Fruit fly (Drosophila melanogaster) whole organism, embryonic: ENCODE data around the gene kdn.
A peak's percentile ranks its signal among the peaks of the same experiment; 100 is the strongest.

Experiments
- Ada2b ChIP-seq: fragments of 200-800 bp; sonication (Bioruptor generic); IDR thresholded peaks from 2 replicates; pipeline ENCODE4 v1.3.6; 2022; ENCODE audit warnings: missing biosample characterization, missing genetic modification characterization
- CG10274 ChIP-seq: fragments of 200-800 bp; sonication (Bioruptor generic); optimal IDR thresholded peaks from 3 replicates; lab custom pipeline; 2017; ENCODE audit warnings: missing biosample characterization, mild to moderate bottlenecking, missing genetic modification characterization
- CG10462 ChIP-seq: fragments of 200-800 bp; sonication (Bioruptor generic); optimal IDR thresholded peaks from 2 replicates; lab custom pipeline; 2016; ENCODE audit warnings: missing biosample characterization, missing genetic modification characterization
- CG10959 ChIP-seq: fragments of 200-800 bp; sonication (Bioruptor generic); IDR thresholded peaks from 2 replicates; pipeline ENCODE4 v1.3.6; 2022; ENCODE audit warnings: missing biosample characterization, missing genetic modification characterization
- CG11696 ChIP-seq: fragments of 200-800 bp; sonication (Bioruptor generic); IDR thresholded peaks from 2 replicates; pipeline ENCODE4 v1.3.6; 2022; ENCODE audit warnings: missing biosample characterization, missing genetic modification characterization
- CG13775 ChIP-seq: fragments of 200-800 bp; sonication (Bioruptor generic); optimal IDR thresholded peaks from 3 replicates; lab custom pipeline; 2017; ENCODE audit warnings: missing biosample characterization, mild to moderate bottlenecking, missing genetic modification characterization
- CG13894 ChIP-seq: fragments of 200-800 bp; sonication (Bioruptor generic); optimal IDR thresholded peaks from 3 replicates; lab custom pipeline; 2018; ENCODE audit warnings: missing biosample characterization, mild to moderate bottlenecking, missing genetic modification characterization, moderate library complexity
- CG14441 ChIP-seq: fragments of 200-800 bp; sonication (Bioruptor generic); IDR thresholded peaks from 2 replicates; pipeline ENCODE4 v1.3.6; 2022; ENCODE audit warnings: missing biosample characterization, missing genetic modification characterization
- CG14710 ChIP-seq: fragments of 200-800 bp; sonication (Bioruptor generic); optimal IDR thresholded peaks from 3 replicates; lab custom pipeline; 2019; ENCODE audit warnings: missing biosample characterization, mild to moderate bottlenecking, missing genetic modification characterization, moderate library complexity
- CG14860 ChIP-seq: fragments of 200-800 bp; sonication (Bioruptor generic); IDR thresholded peaks from 3 replicates; pipeline ENCODE4 v1.3.6; 2022; ENCODE audit warnings: missing biosample characterization, missing genetic modification characterization; ENCODE audit not compliant: partially characterized antibody
- CG17359 ChIP-seq: fragments of 200-800 bp; sonication (Bioruptor generic); optimal IDR thresholded peaks from 3 replicates; lab custom pipeline; 2018; ENCODE audit warnings: missing biosample characterization, mild to moderate bottlenecking, missing genetic modification characterization, moderate library complexity
- CG18262 ChIP-seq: fragments of 200-800 bp; optimal IDR thresholded peaks from 3 replicates; lab custom pipeline; 2019; ENCODE audit warnings: missing biosample characterization, mild to moderate bottlenecking, missing genetic modification characterization, moderate library complexity
- CG18476 ChIP-seq: fragments of 200-800 bp; sonication (Bioruptor generic); optimal IDR thresholded peaks from 2 replicates; lab custom pipeline; 2016; ENCODE audit warnings: missing biosample characterization, mild to moderate bottlenecking, missing genetic modification characterization
- CG2129 ChIP-seq: fragments of 200-800 bp; sonication (Bioruptor generic); IDR thresholded peaks from 2 replicates; pipeline ENCODE4 v1.3.6; 2022; ENCODE audit warnings: missing biosample characterization, missing genetic modification characterization; ENCODE audit not compliant: partially characterized antibody
- CG2875 ChIP-seq: fragments of 200-800 bp; sonication (Bioruptor generic); optimal IDR thresholded peaks from 2 replicates; lab custom pipeline; 2017; ENCODE audit warnings: missing biosample characterization, mild to moderate bottlenecking, missing genetic modification characterization, missing genetic modification reagents
- CG30403 ChIP-seq: fragments of 200-800 bp; sonication (Bioruptor generic); optimal IDR thresholded peaks from 3 replicates; lab custom pipeline; 2016; ENCODE audit warnings: missing biosample characterization, missing genetic modification characterization
- CG3726 ChIP-seq: fragments of 200-800 bp; sonication (Bioruptor generic); IDR thresholded peaks from 3 replicates; pipeline ENCODE4, ENCODE4 v1.3.6; 2022; ENCODE audit warnings: missing biosample characterization, missing genetic modification characterization
- CG43689 ChIP-seq: fragments of 200-800 bp; sonication (Bioruptor generic); IDR thresholded peaks from 2 replicates; pipeline ENCODE4 v1.3.6; 2022; ENCODE audit warnings: missing biosample characterization, missing genetic modification characterization
- CG5953 ChIP-seq: fragments of 200-800 bp; sonication (Bioruptor generic); IDR thresholded peaks from 2 replicates; pipeline ENCODE4 v1.3.6; 2022; ENCODE audit warnings: missing biosample characterization, missing genetic modification characterization
- CG6689 ChIP-seq: fragments of 200-800 bp; sonication (Bioruptor generic); IDR thresholded peaks from 2 replicates; pipeline ENCODE4 v1.3.6; 2022; ENCODE audit warnings: missing biosample characterization, missing genetic modification characterization
- CG7372 ChIP-seq: fragments of 200-800 bp; sonication (Bioruptor generic); IDR thresholded peaks from 2 replicates; pipeline ENCODE4 v1.3.6; 2022; ENCODE audit warnings: missing biosample characterization, missing genetic modification characterization
- CG7839 ChIP-seq: fragments of 200-800 bp; sonication (Bioruptor generic); optimal IDR thresholded peaks from 3 replicates; lab custom pipeline; 2018; ENCODE audit warnings: missing biosample characterization, mild to moderate bottlenecking, missing genetic modification characterization, moderate library complexity
- CG8388 ChIP-seq: fragments of 200-800 bp; sonication (Bioruptor generic); optimal IDR thresholded peaks from 2 replicates; lab custom pipeline; 2019; ENCODE audit warnings: missing biosample characterization, mild to moderate bottlenecking, missing genetic modification characterization, moderate library complexity
- CG8478 ChIP-seq: fragments of >200 bp; optimal IDR thresholded peaks from 2 replicates; lab custom pipeline; 2018
- CG9215 ChIP-seq: fragments of 200-800 bp; sonication (Bioruptor generic); IDR thresholded peaks from 2 replicates; pipeline ENCODE4 v1.3.6; 2022; ENCODE audit warnings: missing biosample characterization, missing genetic modification characterization
- CTCF ChIP-seq: fragments of 200-800 bp; sonication (Bioruptor generic); optimal IDR thresholded peaks from 2 replicates; lab custom pipeline; 2017; ENCODE audit warnings: missing biosample characterization, mild to moderate bottlenecking, missing genetic modification characterization, moderate library complexity
- Dp ChIP-seq: fragments of 200-800 bp; sonication (Bioruptor generic); optimal IDR thresholded peaks from 2 replicates; lab custom pipeline; 2018; ENCODE audit warnings: missing biosample characterization, mild to moderate bottlenecking, missing genetic modification characterization, moderate library complexity
- E2f2 ChIP-seq: fragments of 200-800 bp; sonication (Bioruptor generic); IDR thresholded peaks from 2 replicates; pipeline ENCODE4 v1.3.6; 2022; ENCODE audit warnings: missing biosample characterization, missing genetic modification characterization
- H2.0 ChIP-seq: fragments of 200-800 bp; sonication (Bioruptor generic); IDR thresholded peaks from 2 replicates; pipeline ENCODE4 v1.3.6; 2022; ENCODE audit warnings: missing biosample characterization, missing genetic modification characterization
- HLHmδ ChIP-seq: fragments of 200-800 bp; sonication (Bioruptor generic); optimal IDR thresholded peaks from 2 replicates; lab custom pipeline; 2018; ENCODE audit warnings: missing biosample characterization, mild to moderate bottlenecking, missing genetic modification characterization, moderate library complexity
- Kr ChIP-seq: fragments of 200-800 bp; sonication (Bioruptor generic); optimal IDR thresholded peaks from 2 replicates; lab custom pipeline; 2017; ENCODE audit warnings: missing biosample characterization, mild to moderate bottlenecking, missing genetic modification characterization
- Poxn ChIP-seq: fragments of 200-800 bp; sonication (Bioruptor generic); IDR thresholded peaks from 2 replicates; pipeline ENCODE4 v1.3.6; 2022; ENCODE audit warnings: missing biosample characterization, missing genetic modification characterization
- Ravus ChIP-seq: fragments of 200-800 bp; sonication (Bioruptor generic); IDR thresholded peaks from 2 replicates; pipeline ENCODE4 v1.3.6; 2022; ENCODE audit warnings: missing biosample characterization, missing genetic modification characterization
- Scr ChIP-seq: fragments of 200-800 bp; sonication (Bioruptor generic); IDR thresholded peaks from 2 replicates; pipeline ENCODE4 v1.3.6; 2022; ENCODE audit warnings: missing biosample characterization, missing genetic modification characterization; ENCODE audit not compliant: partially characterized antibody
- al ChIP-seq: fragments of 200-800 bp; sonication (Bioruptor generic); IDR thresholded peaks from 2 replicates; pipeline ENCODE4 v1.3.6; 2022; ENCODE audit warnings: missing biosample characterization, missing genetic modification characterization
- az2 ChIP-seq: fragments of 200-800 bp; sonication (Bioruptor generic); optimal IDR thresholded peaks from 3 replicates; lab custom pipeline; 2016; ENCODE audit warnings: missing biosample characterization, missing genetic modification characterization
- cad ChIP-seq: fragments of >200 bp; optimal IDR thresholded peaks from 2 replicates; lab custom pipeline; 2017; ENCODE audit warnings: missing biosample characterization, missing genetic modification characterization
- cato ChIP-seq: fragments of 200-800 bp; sonication (Bioruptor generic); optimal IDR thresholded peaks from 2 replicates; lab custom pipeline; 2016; ENCODE audit warnings: missing biosample characterization, missing genetic modification characterization, borderline replicate concordance
- caup ChIP-seq: fragments of 200-800 bp; sonication (Bioruptor generic); optimal IDR thresholded peaks from 3 replicates; lab custom pipeline; 2017; ENCODE audit warnings: missing biosample characterization, mild to moderate bottlenecking, missing genetic modification characterization, moderate library complexity; ENCODE audit not compliant: severe bottlenecking
- dati ChIP-seq: fragments of 200-800 bp; sonication (Bioruptor generic); IDR thresholded peaks from 2 replicates; pipeline ENCODE4 v1.3.6; 2022; ENCODE audit warnings: missing biosample characterization, missing genetic modification characterization
- fu2 ChIP-seq: fragments of 200-800 bp; sonication (Bioruptor generic); optimal IDR thresholded peaks from 2 replicates; lab custom pipeline; 2016; ENCODE audit warnings: missing biosample characterization, missing genetic modification characterization
- gce ChIP-seq: fragments of 200-800 bp; sonication (Bioruptor generic); IDR thresholded peaks from 3 replicates; pipeline ENCODE4 v1.3.6; 2022; ENCODE audit warnings: missing biosample characterization, missing genetic modification characterization
- hbn ChIP-seq: fragments of 200-800 bp; sonication (Bioruptor generic); IDR thresholded peaks from 2 replicates; pipeline ENCODE4 v1.3.6; 2022; ENCODE audit warnings: missing biosample characterization, missing genetic modification characterization; ENCODE audit not compliant: partially characterized antibody
- kah ChIP-seq: fragments of 200-800 bp; sonication (Bioruptor generic); optimal IDR thresholded peaks from 2 replicates; lab custom pipeline; 2018; ENCODE audit warnings: missing biosample characterization, mild to moderate bottlenecking, missing genetic modification characterization
- slou ChIP-seq: fragments of 200-800 bp; sonication (Bioruptor generic); optimal IDR thresholded peaks from 3 replicates; lab custom pipeline; 2016; ENCODE audit warnings: missing biosample characterization, missing genetic modification characterization
- sob ChIP-seq: fragments of 200-800 bp; sonication (Bioruptor generic); IDR thresholded peaks from 2 replicates; pipeline ENCODE4 v1.3.6; 2022; ENCODE audit warnings: missing biosample characterization, missing genetic modification characterization
- sqz ChIP-seq: fragments of 200-800 bp; sonication (Bioruptor generic); optimal IDR thresholded peaks from 3 replicates; lab custom pipeline; 2018; ENCODE audit warnings: missing biosample characterization, mild to moderate bottlenecking, missing genetic modification characterization
- stc ChIP-seq: fragments of 200-800 bp; sonication (Bioruptor generic); IDR thresholded peaks from 2 replicates; pipeline ENCODE4 v1.3.6; 2022; ENCODE audit warnings: missing biosample characterization, missing genetic modification characterization
- ttk ChIP-seq: fragments of 200-800 bp; sonication (Bioruptor generic); IDR thresholded peaks from 2 replicates; pipeline ENCODE4 v2.1.2; 2022; ENCODE audit warnings: missing biosample characterization, missing genetic modification characterization
- vfl ChIP-seq: fragments of 200-800 bp; sonication (Bioruptor generic); optimal IDR thresholded peaks from 2 replicates; lab custom pipeline; 2016; ENCODE audit warnings: missing biosample characterization, missing genetic modification characterization
- vnd ChIP-seq: fragments of 200-800 bp; sonication (Bioruptor generic); IDR thresholded peaks from 3 replicates; pipeline ENCODE4 v1.3.6; 2022; ENCODE audit warnings: missing biosample characterization, missing genetic modification characterization; ENCODE audit not compliant: partially characterized antibody

Gene kdn

DNA sequence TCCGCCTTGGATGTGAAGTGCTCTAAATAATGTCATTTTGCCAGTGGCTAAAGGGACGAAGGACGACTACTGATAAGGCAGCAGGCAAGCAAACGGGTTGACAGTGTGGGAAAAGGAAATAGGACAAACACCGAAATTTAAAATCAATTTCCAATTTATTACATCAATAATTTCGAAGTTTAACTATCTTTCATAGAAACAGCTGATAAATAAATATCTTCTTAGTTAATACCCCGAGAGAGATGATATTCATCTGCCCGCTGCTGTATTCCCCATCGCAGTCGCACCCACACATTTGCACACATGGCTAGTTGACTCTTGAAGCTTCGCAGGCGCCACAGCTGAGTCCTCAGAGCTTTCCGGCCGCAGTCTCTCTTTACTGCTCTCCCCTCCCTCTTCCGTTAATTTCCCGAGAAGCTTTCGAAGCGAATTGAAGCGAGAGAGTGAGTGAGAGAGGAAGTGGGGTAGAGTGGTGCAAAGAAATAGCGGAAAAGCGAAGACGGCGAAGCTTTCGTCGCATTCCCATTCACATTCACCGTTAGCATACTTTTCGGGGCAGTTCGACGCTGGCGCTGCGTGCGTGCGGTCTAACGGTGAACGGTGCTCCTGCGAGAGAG, 33.5 kb upstream of the kdn start (continued):
- TF ChIP-seq Kr (no peak), CG6689 (GFP tag; lab: Robert Waterston, UW) (peak; percentile 59), Ada2b (GFP tag; lab: Robert Waterston, UW) (peak; percentile 75), cato (GFP tag; lab: Kevin White, UChicago) (no peak), CG7839 (tag; lab: Kevin White, UChicago) (peak; percentile 76), CG14860 (GFP tag; lab: Robert Waterston, UW) (no peak), CTCF (GFP tag; lab: Kevin White, UChicago) (peak; percentile 5), CG8478 (lab: Kevin White, UChicago) (no peak), Scr (no peak), vnd (GFP tag; lab: Robert Waterston, UW) (no peak), sob (GFP tag; lab: Robert Waterston, UW) (peak; percentile 74), CG7372 (peak; percentile 60), CG43689 (GFP tag; lab: Robert Waterston, UW) (0 out of 2 replicates have a peak, but pooled peaks have one; percentile 24), fu2 (peak; percentile 28), CG3726 (GFP tag; lab: Robert Waterston, UW) (no peak), cad (no peak), CG14710 (tag; lab: Kevin White, UChicago) (peak; percentile 13), H2.0 (peak; percentile 33; the same call in 1 of the 2 replicates), CG13775 (GFP tag; lab: Kevin White, UChicago) (peak; percentile 41), ttk (GFP tag; lab: Robert Waterston, UW) (peak; percentile 62; the same call in 1 of the 2 replicates), dati (GFP tag; lab: Robert Waterston, UW) (no peak), Ravus (GFP tag; lab: Robert Waterston, UW) (peak; percentile 3; the same call in 1 of the 2 replicates), CG10274 (no peak), CG18262 (tag; lab: Kevin White, UChicago) (peak; percentile 35), HLHmδ (GFP tag; lab: Kevin White, UChicago) (no peak), CG2875 (GFP tag; lab: Kevin White, UChicago) (no peak), vfl (GFP tag; lab: Kevin White, UChicago) (no peak), CG17359 (peak; percentile 62), slou (GFP tag; lab: Kevin White, UChicago) (peak; percentile 1), hbn (GFP tag; lab: Robert Waterston, UW) (no peak), caup (GFP tag; lab: Kevin White, UChicago) (peak; percentile 75), CG14441 (GFP tag; lab: Robert Waterston, UW) (peak; percentile 67), CG10462 (no peak), CG2129 (GFP tag; lab: Robert Waterston, UW) (no peak), CG13894 (tag; lab: Kevin White, UChicago) (peak; percentile 71), Dp (GFP tag; lab: Kevin White, UChicago) (no peak), gce (0 out of 3 replicates have a peak, but pooled peaks have one; percentile 20), CG30403 (GFP tag; lab: Kevin White, UChicago) (peak; percentile 64), CG11696 (GFP tag; lab: Robert Waterston, UW) (peak; percentile 72), az2 (GFP tag; lab: Kevin White, UChicago) (peak; percentile 40), al (GFP tag; lab: Robert Waterston, UW) (peak; percentile 48; the same call in 1 of the 2 replicates), CG10959 (GFP tag; lab: Robert Waterston, UW) (no peak), Poxn (GFP tag; lab: Robert Waterston, UW) (peak; percentile 29; the same call in 1 of the 2 replicates), CG18476 (GFP tag; lab: Kevin White, UChicago) (peak; percentile 35), kah (GFP tag; lab: Kevin White, UChicago) (no peak), CG9215 (peak; percentile 51; the same call in 1 of the 2 replicates), E2f2 (GFP tag; lab: Robert Waterston, UW) (peak; percentile 42; the same call in 1 of the 2 replicates), CG5953 (GFP tag; lab: Robert Waterston, UW) (no peak), sqz (no peak), stc (GFP tag; lab: Robert Waterston, UW) (peak; percentile 68), CG8388 (GFP tag; lab: Kevin White, UChicago) (peak; percentile 32)
